Worm (Caenorhabditis elegans): ENCODE data around the gene T04H1.13.

T04H1.13 gene

DNA sequence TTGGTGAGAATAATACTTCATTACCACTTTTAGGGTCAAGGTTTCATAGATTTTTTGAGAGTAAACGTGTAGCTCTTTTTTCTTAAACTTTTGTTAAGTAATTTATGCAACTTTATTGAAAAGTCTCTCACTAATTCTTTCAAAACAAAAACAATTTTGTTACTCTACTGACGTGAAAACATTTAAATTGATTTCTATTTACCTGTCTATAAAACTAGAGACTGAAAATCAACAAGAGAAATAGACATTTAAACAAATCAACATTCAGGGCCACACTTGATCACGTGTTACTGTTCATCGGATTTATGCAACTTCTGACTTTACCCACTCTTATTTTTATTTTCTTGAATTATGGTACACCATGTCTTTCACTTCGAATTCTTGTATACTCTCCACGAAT is 11.6 kb upstream of the T04H1.13 start, which contains the start of gene ugt-55:
Gene ugt-55 (plus strand): TSS at position 301 of the 400 bp plus-strand sequence.
- TF ChIP-seq nhr-11 (tag; optimal IDR thresholded peaks at IDR 0.05) = no peak
- TF ChIP-seq F13H6.1 (tag; optimal IDR thresholded peaks at IDR 0.05) = no peak
- no peak for TF ChIP-seq mab-5 (tag; optimal IDR thresholded peaks at IDR 0.05)

DNA sequence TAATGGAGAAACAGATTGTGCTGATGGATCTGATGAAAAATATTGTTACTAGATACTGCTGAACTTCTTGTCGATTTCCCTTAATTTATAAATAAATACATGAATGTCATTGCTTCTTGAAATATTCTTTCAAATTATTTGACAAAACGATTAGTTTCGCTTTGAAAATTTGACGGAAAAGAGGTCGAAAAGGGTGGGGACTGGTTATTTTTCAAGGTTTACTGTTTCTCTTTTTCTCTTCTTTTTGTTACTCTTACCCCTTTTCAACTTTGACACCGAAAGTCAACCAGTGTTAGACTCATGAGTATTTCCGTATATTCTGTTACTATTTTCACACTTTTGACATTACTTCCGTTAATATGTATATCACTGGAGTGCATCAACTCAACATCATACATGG is 10.5 kb upstream of the T04H1.13 start, which contains the start of gene T04H1.12:
Gene T04H1.12 (plus strand): TSS at position 301 of the 400 bp plus-strand sequence.
- no peak for TF ChIP-seq elt-1 (tag; optimal IDR thresholded peaks at IDR 0.05)
- TF ChIP-seq crh-2 (tag; optimal IDR thresholded peaks at IDR 0.05) = no peak
- no peak for TF ChIP-seq skn-1 (tag; optimal IDR thresholded peaks at IDR 0.05)
- no peak for TF ChIP-seq nhr-21 (tag; optimal IDR thresholded peaks at IDR 0.05)
- TF ChIP-seq ceh-16 (tag; optimal IDR thresholded peaks at IDR 0.05) = no peak
- no peak for TF ChIP-seq gmeb-1 (tag; optimal IDR thresholded peaks at IDR 0.05)

DNA sequence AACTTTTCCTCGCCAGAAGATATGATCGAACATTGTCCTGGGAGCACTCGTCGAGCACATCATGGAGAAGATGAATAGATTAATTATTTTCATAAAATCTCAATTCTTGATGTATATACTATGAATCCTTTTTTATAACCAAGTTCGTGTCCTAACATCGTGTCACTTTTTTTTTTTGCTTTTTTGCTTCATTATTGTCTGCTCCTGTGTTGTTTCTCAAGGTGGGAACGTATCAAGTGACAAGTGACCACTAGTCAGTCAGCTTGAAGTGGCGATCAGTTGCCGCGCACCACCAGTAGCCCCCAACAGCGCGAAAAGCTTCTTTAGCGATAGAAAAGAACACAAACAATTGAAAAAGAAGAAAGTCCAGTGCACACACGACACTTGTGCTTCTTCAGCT is 7.4 kb upstream of the T04H1.13 start, which contains the start of gene lrx-1:
Gene lrx-1 (plus strand): TSS at position 301 of the 400 bp plus-strand sequence.
- TF ChIP-seq skn-1 (tag; optimal IDR thresholded peaks at IDR 0.05) (no peak), ztf-4 (tag; optimal IDR thresholded peaks at IDR 0.05) (no peak), sma-9 (GFP tag; optimal IDR thresholded peaks at IDR 0.05) (no peak), sma-9 (tag; optimal IDR thresholded peaks at IDR 0.05) (no peak), nhr-25 (tag; optimal IDR thresholded peaks at IDR 0.05) (no peak), nhr-6 (tag; optimal IDR thresholded peaks at IDR 0.05) (no peak), nhr-11 (tag; optimal IDR thresholded peaks at IDR 0.05) (no peak), ZK546.5 (tag; optimal IDR thresholded peaks at IDR 0.05) (no peak), dmd-4 (tag; optimal IDR thresholded peaks at IDR 0.05) (no peak), mdl-1 (tag; optimal IDR thresholded peaks at IDR 0.05) (no peak), blmp-1 (tag; optimal IDR thresholded peaks at IDR 0.05; ENCODE audit: insufficient read depth) (no peak), R02D3.7 (tag; optimal IDR thresholded peaks at IDR 0.05) (no peak), elt-3 (tag; optimal IDR thresholded peaks at IDR 0.05) (no peak), lin-39 (tag; optimal IDR thresholded peaks at IDR 0.05) (no peak), aly-2 (tag; optimal IDR thresholded peaks at IDR 0.05) (no peak), F13H6.1 (tag; optimal IDR thresholded peaks at IDR 0.05) (no peak), ztf-1 (GFP tag; conservative IDR thresholded peaks at IDR 0.05) (no peak), unc-62 (GFP tag; optimal IDR thresholded peaks at IDR 0.05) (no peak), nhr-77 (tag; optimal IDR thresholded peaks at IDR 0.05) (no peak), ceh-16 (tag; optimal IDR thresholded peaks at IDR 0.05) (no peak)

DNA sequence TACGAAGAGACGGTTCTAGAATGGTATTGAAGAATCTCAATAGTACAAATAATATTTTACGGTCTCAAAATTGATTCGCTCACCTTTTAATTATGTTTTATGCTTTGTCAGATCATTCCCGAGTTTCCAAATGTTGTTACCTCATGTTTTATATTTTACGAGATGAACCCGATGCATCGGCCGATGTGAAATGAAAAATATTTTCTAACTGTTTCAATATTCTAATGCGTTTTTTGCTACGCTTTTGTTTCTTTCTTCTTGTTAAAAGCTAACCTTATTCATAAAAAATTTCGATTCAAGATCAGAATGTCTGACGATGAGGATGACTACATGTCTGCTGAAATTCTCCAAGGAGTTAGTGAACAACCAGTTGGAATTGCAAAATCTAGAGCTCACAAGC is 6.2 kb upstream of the T04H1.13 start, which contains the start of gene T04H1.5:
Gene T04H1.5 (plus strand): TSS at position 301 of the 400 bp plus-strand sequence.
- TF ChIP-seq alr-1 (tag; optimal IDR thresholded peaks at IDR 0.05) = no peak
- no peak for TF ChIP-seq elt-3 (tag; optimal IDR thresholded peaks at IDR 0.05)
- TF ChIP-seq dmd-4 (tag; optimal IDR thresholded peaks at IDR 0.05) = no peak
- TF ChIP-seq nhr-77 (tag; optimal IDR thresholded peaks at IDR 0.05) = no peak
- TF ChIP-seq lsy-2 (tag; optimal IDR thresholded peaks at IDR 0.05) = no peak
- TF ChIP-seq ztf-1 (GFP tag; conservative IDR thresholded peaks at IDR 0.05) = no peak

DNA sequence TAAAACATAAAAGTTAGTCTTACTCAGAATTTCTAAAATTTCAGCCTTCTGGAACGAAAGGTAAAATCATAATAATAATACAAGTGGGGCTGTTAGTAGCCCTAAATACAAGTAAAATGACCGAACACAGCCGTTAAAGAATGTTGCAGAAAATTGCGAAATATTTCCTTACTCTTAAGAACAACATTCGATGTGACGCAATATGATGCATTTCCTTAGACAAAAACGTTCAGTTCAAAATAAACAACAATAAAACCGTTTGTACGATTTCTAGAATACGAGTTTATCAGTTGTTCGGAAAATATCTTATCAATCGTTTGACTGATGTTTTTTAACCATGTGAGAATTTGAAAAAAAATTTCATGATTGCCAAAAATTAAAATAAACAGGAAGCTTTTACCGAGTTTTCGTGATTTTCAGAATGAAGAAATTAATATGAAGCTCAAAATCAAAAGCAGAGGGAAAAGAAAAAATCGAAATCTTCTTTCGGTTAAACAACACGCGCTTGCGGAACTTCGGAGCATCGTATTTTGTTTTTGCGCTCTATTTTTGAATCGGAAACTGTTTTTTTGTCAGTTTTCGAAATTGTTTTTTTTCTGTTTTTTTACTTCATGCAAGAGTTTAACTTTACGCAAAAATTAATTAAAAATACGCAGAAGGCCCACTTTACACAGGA is 1.1 kb upstream of the T04H1.13 start:
- TF ChIP-seq nhr-129 (tag; optimal IDR thresholded peaks at IDR 0.05) = peak; percentile 48
- peak; percentile 34 for TF ChIP-seq C34F6.9 (tag; optimal IDR thresholded peaks at IDR 0.05)
- TF ChIP-seq snpc-4 (tag; optimal IDR thresholded peaks at IDR 0.05) = no peak
- peak; percentile 13 for TF ChIP-seq gmeb-1 (tag; optimal IDR thresholded peaks at IDR 0.05)

DNA sequence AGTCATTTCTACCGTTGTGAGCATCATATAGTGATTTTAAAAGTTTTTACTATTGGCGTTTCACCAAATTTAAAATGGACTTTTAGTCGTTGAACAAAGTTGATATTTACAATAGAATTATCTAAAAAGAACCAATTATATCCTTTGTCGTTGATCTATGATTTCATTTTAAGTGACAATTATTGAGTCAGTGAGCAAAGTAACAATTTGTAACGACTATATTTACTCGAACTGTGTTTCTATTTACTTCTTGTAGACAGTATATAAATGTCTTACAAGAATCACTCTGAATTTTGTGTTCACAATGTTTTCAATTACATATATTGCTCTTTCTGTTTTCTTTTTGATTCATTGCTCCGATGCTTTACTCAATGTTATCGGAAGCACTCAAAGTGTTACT is 3.7 kb downstream of the T04H1.13 start, which contains the start of gene ttr-22:
Gene ttr-22 (plus strand): TSS at position 301 of the 400 bp plus-strand sequence.
- TF ChIP-seq ama-1 (optimal IDR thresholded peaks at IDR 0.05) (no peak), nhr-6 (tag; optimal IDR thresholded peaks at IDR 0.05) (no peak), mab-5 (tag; optimal IDR thresholded peaks at IDR 0.05) (no peak), elt-3 (tag; optimal IDR thresholded peaks at IDR 0.05) (no peak), sma-3 (GFP tag; optimal IDR thresholded peaks at IDR 0.05) (no peak), sma-9 (GFP tag; optimal IDR thresholded peaks at IDR 0.05) (no peak), sma-9 (tag; optimal IDR thresholded peaks at IDR 0.05) (no peak), lsy-2 (tag; optimal IDR thresholded peaks at IDR 0.05) (no peak), F13H6.1 (tag; optimal IDR thresholded peaks at IDR 0.05) (no peak), skn-1 (tag; optimal IDR thresholded peaks at IDR 0.05) (no peak), R02D3.7 (tag; optimal IDR thresholded peaks at IDR 0.05) (no peak), gmeb-1 (tag; optimal IDR thresholded peaks at IDR 0.05) (no peak), nhr-12 (tag; optimal IDR thresholded peaks at IDR 0.05) (no peak), lin-13 (GFP tag; optimal IDR thresholded peaks at IDR 0.05) (no peak)
